Fruit fly (Drosophila melanogaster): ENCODE measurements around the gene CG18545.
A peak's percentile ranks its signal among the peaks of the same experiment; 100 is the strongest.

- peak; percentile 64 for TF ChIP-seq h (GFP tag; optimal IDR thresholded peaks at IDR 0.05)
- no peak for TF ChIP-seq Rel (GFP tag; optimal IDR thresholded peaks at IDR 0.05)
- TF ChIP-seq Rel (tag; optimal IDR thresholded peaks at IDR 0.05) = peak; percentile 79
- TF ChIP-seq sage (GFP tag; optimal IDR thresholded peaks at IDR 0.05) = no peak
- TF ChIP-seq pan (optimal IDR thresholded peaks at IDR 0.05) = no peak
- peak; percentile 31 for TF ChIP-seq CrebA (GFP tag; optimal IDR thresholded peaks at IDR 0.05; ENCODE audit: borderline replicate concordance)
- TF ChIP-seq psq (GFP tag; optimal IDR thresholded peaks at IDR 0.05) = peak; percentile 20
- peak; percentile 73 for TF ChIP-seq rgr (GFP tag; optimal IDR thresholded peaks at IDR 0.05)
- peak; percentile 73 for TF ChIP-seq Vsx2 (GFP tag; optimal IDR thresholded peaks at IDR 0.05; ENCODE audit: partially characterized antibody)
- TF ChIP-seq usp (GFP tag; optimal IDR thresholded peaks at IDR 0.05) = no peak
Measured at dm6 chr3R:10388128-10389026, 47.6 kb downstream of the CG18545 start, which contains the start of gene cwo.

All from whole organism, wandering third instar larva.